Fruit fly (Drosophila melanogaster) whole organism, embryonic: ENCODE results near the gene Hn.
A peak's percentile ranks its signal among the peaks of the same experiment; 100 is the strongest.

Experiments used
- CG10321 ChIP-seq: fragments of 200-800 bp; sonication (Bioruptor generic); IDR thresholded peaks from 2 replicates; pipeline ENCODE4 v1.3.6; 2022; ENCODE audit warnings: missing biosample characterization, missing genetic modification characterization
- CG10462 ChIP-seq: fragments of 200-800 bp; sonication (Bioruptor generic); optimal IDR thresholded peaks from 2 replicates; lab custom pipeline; 2016; ENCODE audit warnings: missing biosample characterization, missing genetic modification characterization
- CG11695 ChIP-seq: fragments of 200-800 bp; sonication (Bioruptor generic); IDR thresholded peaks from 3 replicates; pipeline ENCODE4 v1.3.6; 2022; ENCODE audit warnings: missing biosample characterization, missing genetic modification characterization
- CG13287 ChIP-seq: fragments of 200-800 bp; sonication (Bioruptor generic); IDR thresholded peaks from 2 replicates; pipeline ENCODE4 v1.3.6; 2022; ENCODE audit warnings: missing biosample characterization, missing genetic modification characterization; ENCODE audit not compliant: partially characterized antibody
- CG13894 ChIP-seq: fragments of 200-800 bp; sonication (Bioruptor generic); optimal IDR thresholded peaks from 3 replicates; lab custom pipeline; 2018; ENCODE audit warnings: missing biosample characterization, mild to moderate bottlenecking, missing genetic modification characterization, moderate library complexity
- CG15269 ChIP-seq: fragments of 200-800 bp; sonication (Bioruptor generic); optimal IDR thresholded peaks from 2 replicates; lab custom pipeline; 2018; ENCODE audit warnings: missing biosample characterization, mild to moderate bottlenecking, missing genetic modification characterization, moderate library complexity
- CG1529 ChIP-seq: fragments of 200-800 bp; sonication (Bioruptor generic); optimal IDR thresholded peaks from 3 replicates; lab custom pipeline; 2018; ENCODE audit warnings: missing biosample characterization, missing genetic modification characterization
- CG3163 ChIP-seq: fragments of 200-800 bp; sonication (Bioruptor generic); optimal IDR thresholded peaks from 3 replicates; lab custom pipeline; 2016; ENCODE audit warnings: missing biosample characterization, missing genetic modification characterization
- CG3281 ChIP-seq: fragments of 200-800 bp; sonication (Bioruptor generic); optimal IDR thresholded peaks from 3 replicates; lab custom pipeline; 2017; ENCODE audit warnings: missing biosample characterization, mild to moderate bottlenecking, missing genetic modification characterization
- CG34422 ChIP-seq: fragments of 200-800 bp; sonication (Bioruptor generic); IDR thresholded peaks from 3 replicates; pipeline ENCODE4 v1.3.6; 2022; ENCODE audit warnings: missing biosample characterization, missing genetic modification characterization
- CG3838 ChIP-seq: fragments of 200-800 bp; sonication (Bioruptor generic); optimal IDR thresholded peaks from 3 replicates; lab custom pipeline; 2016; ENCODE audit warnings: missing biosample characterization, missing genetic modification characterization
- CG3995 ChIP-seq: fragments of 200-800 bp; sonication (Bioruptor generic); optimal IDR thresholded peaks from 3 replicates; lab custom pipeline; 2016; ENCODE audit warnings: missing biosample characterization, missing genetic modification characterization
- CG5245 ChIP-seq: fragments of 200-800 bp; sonication (Bioruptor generic); optimal IDR thresholded peaks from 3 replicates; lab custom pipeline; 2016; ENCODE audit warnings: missing biosample characterization, missing genetic modification characterization
- CG6683 ChIP-seq: fragments of 200-800 bp; sonication (Bioruptor generic); optimal IDR thresholded peaks from 2 replicates; lab custom pipeline; 2017; ENCODE audit warnings: missing biosample characterization, mild to moderate bottlenecking, missing genetic modification characterization, missing genetic modification reagents
- CG7839 ChIP-seq: fragments of 200-800 bp; sonication (Bioruptor generic); optimal IDR thresholded peaks from 3 replicates; lab custom pipeline; 2018; ENCODE audit warnings: missing biosample characterization, mild to moderate bottlenecking, missing genetic modification characterization, moderate library complexity
- CG7928 ChIP-seq: fragments of 200-800 bp; sonication (Bioruptor generic); optimal IDR thresholded peaks from 2 replicates; lab custom pipeline; 2017; ENCODE audit warnings: missing biosample characterization, mild to moderate bottlenecking, missing genetic modification characterization
- CG7963 ChIP-seq: fragments of 200-800 bp; sonication (Bioruptor generic); IDR thresholded peaks from 3 replicates; pipeline ENCODE4 v1.3.6; 2022; ENCODE audit warnings: missing biosample characterization, missing genetic modification characterization; ENCODE audit not compliant: partially characterized antibody
- CG8089 ChIP-seq: fragments of 200-800 bp; sonication (Bioruptor generic); optimal IDR thresholded peaks from 3 replicates; lab custom pipeline; 2016; ENCODE audit warnings: missing biosample characterization, missing genetic modification characterization
- CG8944 ChIP-seq: fragments of 200-800 bp; sonication (Bioruptor generic); optimal IDR thresholded peaks from 3 replicates; lab custom pipeline; 2016; ENCODE audit warnings: missing biosample characterization, missing genetic modification characterization
- CG9437 ChIP-seq: fragments of 200-800 bp; sonication (Bioruptor generic); optimal IDR thresholded peaks from 2 replicates; lab custom pipeline; 2018; ENCODE audit warnings: missing biosample characterization, mild to moderate bottlenecking, missing genetic modification characterization
- CrebB ChIP-seq: fragments of 200-800 bp; sonication (Bioruptor generic); optimal IDR thresholded peaks from 3 replicates; lab custom pipeline; 2018; ENCODE audit warnings: missing biosample characterization, mild to moderate bottlenecking, missing genetic modification characterization
- Dfd ChIP-seq, 2 experiments: fragments of >200 bp; optimal IDR thresholded peaks; 2 replicates each; lab custom pipeline; 2017; ENCODE audit warnings: missing biosample characterization in 2 of 2, missing genetic modification characterization in 2 of 2
- E2f1 ChIP-seq: fragments of 200-800 bp; sonication (Bioruptor generic); IDR thresholded peaks from 2 replicates; pipeline ENCODE4 v1.3.6; 2022; ENCODE audit warnings: missing biosample characterization, missing genetic modification characterization
- H2.0 ChIP-seq: fragments of 200-800 bp; sonication (Bioruptor generic); IDR thresholded peaks from 2 replicates; pipeline ENCODE4 v1.3.6; 2022; ENCODE audit warnings: missing biosample characterization, missing genetic modification characterization
- HLH4C ChIP-seq: fragments of 200-800 bp; sonication (Bioruptor generic); IDR thresholded peaks from 3 replicates; pipeline ENCODE4 v1.3.6; 2022; ENCODE audit warnings: missing biosample characterization, missing genetic modification characterization; ENCODE audit not compliant: partially characterized antibody
- Hand ChIP-seq: fragments of 200-800 bp; sonication (Bioruptor generic); optimal IDR thresholded peaks from 2 replicates; lab custom pipeline; 2017; ENCODE audit warnings: mild to moderate bottlenecking, missing biosample characterization, missing genetic modification reagents, missing genetic modification characterization
- Mad ChIP-seq: fragments of 200-800 bp; sonication (Bioruptor generic); optimal IDR thresholded peaks from 2 replicates; lab custom pipeline; 2016; ENCODE audit warnings: missing biosample characterization, missing genetic modification characterization
- Taf1 ChIP-seq: fragments of 200-800 bp; sonication (Bioruptor generic); IDR thresholded peaks from 2 replicates; pipeline ENCODE4 v1.3.6; 2022; ENCODE audit warnings: missing biosample characterization, missing genetic modification characterization
- YL-1 ChIP-seq: fragments of 200-800 bp; sonication (Bioruptor generic); optimal IDR thresholded peaks from 3 replicates; lab custom pipeline; 2017; ENCODE audit warnings: missing biosample characterization, mild to moderate bottlenecking, missing genetic modification characterization
- bowl ChIP-seq: fragments of 200-800 bp; sonication (Bioruptor generic); IDR thresholded peaks from 2 replicates; pipeline ENCODE4 v1.3.6; 2022; ENCODE audit warnings: missing biosample characterization, missing genetic modification characterization
- bsh ChIP-seq, 2 experiments: fragments of 200-800 bp; sonication (Bioruptor generic); optimal IDR thresholded peaks; 2 replicates each; lab custom pipeline; 2017 to 2018; ENCODE audit warnings: mild to moderate bottlenecking in 2 of 2, missing biosample characterization in 2 of 2, missing genetic modification characterization in 2 of 2, moderate library complexity in 1 of 2
- ci ChIP-seq: fragments of 200-800 bp; sonication (Bioruptor generic); IDR thresholded peaks from 3 replicates; pipeline ENCODE4 v1.3.6; 2022; ENCODE audit warnings: missing biosample characterization, missing genetic modification characterization
- fu2 ChIP-seq: fragments of 200-800 bp; sonication (Bioruptor generic); optimal IDR thresholded peaks from 2 replicates; lab custom pipeline; 2016; ENCODE audit warnings: missing biosample characterization, missing genetic modification characterization
- ken ChIP-seq: fragments of 200-800 bp; sonication (Bioruptor generic); IDR thresholded peaks from 3 replicates; pipeline ENCODE4 v1.3.6; 2022; ENCODE audit warnings: missing biosample characterization, missing genetic modification characterization
- knrl ChIP-seq: fragments of 200-800 bp; sonication (Bioruptor generic); IDR thresholded peaks from 3 replicates; pipeline ENCODE4 v1.3.6; 2022; ENCODE audit warnings: missing biosample characterization, missing genetic modification characterization; ENCODE audit not compliant: partially characterized antibody
- lbe ChIP-seq: fragments of 200-800 bp; sonication (Bioruptor generic); optimal IDR thresholded peaks from 2 replicates; lab custom pipeline; 2016; ENCODE audit warnings: missing biosample characterization, mild to moderate bottlenecking, missing genetic modification characterization
- mld ChIP-seq: fragments of 200-800 bp; sonication (Bioruptor generic); IDR thresholded peaks from 3 replicates; pipeline ENCODE4 v1.3.6; 2022; ENCODE audit warnings: missing biosample characterization, missing genetic modification characterization; ENCODE audit not compliant: partially characterized antibody
- nerfin-1 ChIP-seq: fragments of 200-800 bp; sonication (Bioruptor generic); optimal IDR thresholded peaks from 3 replicates; lab custom pipeline; 2019; ENCODE audit warnings: missing biosample characterization, mild to moderate bottlenecking, missing genetic modification characterization, moderate library complexity
- nmo ChIP-seq: fragments of 200-800 bp; sonication (Bioruptor generic); optimal IDR thresholded peaks from 2 replicates; lab custom pipeline; 2018; ENCODE audit warnings: missing biosample characterization, mild to moderate bottlenecking, missing genetic modification characterization, moderate library complexity
- pho ChIP-seq: fragments of 200-800 bp; sonication (Bioruptor generic); optimal IDR thresholded peaks from 2 replicates; lab custom pipeline; 2016; ENCODE audit warnings: missing biosample characterization, missing genetic modification characterization
- schlank ChIP-seq: fragments of 200-800 bp; sonication (Bioruptor generic); optimal IDR thresholded peaks from 2 replicates; lab custom pipeline; 2018; ENCODE audit warnings: missing biosample characterization, mild to moderate bottlenecking, missing genetic modification characterization
- sim ChIP-seq: fragments of 200-800 bp; sonication (Bioruptor generic); IDR thresholded peaks from 2 replicates; pipeline ENCODE4 v1.3.6; 2022; ENCODE audit warnings: missing biosample characterization, missing genetic modification characterization
- slp2 ChIP-seq: fragments of 200-800 bp; sonication (Bioruptor generic); optimal IDR thresholded peaks from 2 replicates; lab custom pipeline; 2016; ENCODE audit warnings: missing biosample characterization, missing genetic modification characterization
- sob ChIP-seq: fragments of 200-800 bp; sonication (Bioruptor generic); IDR thresholded peaks from 2 replicates; pipeline ENCODE4 v1.3.6; 2022; ENCODE audit warnings: missing biosample characterization, missing genetic modification characterization
- tll ChIP-seq, 2 experiments: fragments of 200-800 bp in 1 of 2; fragments of >200 bp in 1 of 2; sonication (Bioruptor generic) in 1 of 2; optimal IDR thresholded peaks; 2 replicates each; lab custom pipeline; 2017 to 2019; ENCODE audit warnings: missing biosample characterization in 2 of 2, missing genetic modification characterization in 2 of 2, mild to moderate bottlenecking in 1 of 2, moderate library complexity in 1 of 2
- toy ChIP-seq: fragments of 200-800 bp; sonication (Bioruptor generic); IDR thresholded peaks from 2 replicates; pipeline ENCODE4 v1.3.6; 2022; ENCODE audit warnings: missing biosample characterization, missing genetic modification characterization
- twi ChIP-seq: fragments of 200-800 bp; optimal IDR thresholded peaks from 2 replicates; lab custom pipeline; 2019; ENCODE audit warnings: missing biosample characterization, mild to moderate bottlenecking, missing genetic modification characterization, moderate library complexity
- unpg ChIP-seq: fragments of 200-800 bp; sonication (Bioruptor generic); optimal IDR thresholded peaks from 3 replicates; lab custom pipeline; 2018; ENCODE audit warnings: missing biosample characterization, mild to moderate bottlenecking, missing genetic modification characterization, moderate library complexity

Hn gene

dm6 chr3L:7809289-7810099 lies 49.2 kb downstream of the Hn start, which contains the start of gene CG32369 (continued):
- TF ChIP-seq nmo: no peak
- 0 out of 3 replicates have a peak, but pooled peaks have one; percentile 25 for TF ChIP-seq CG7963 (GFP tag; lab: Robert Waterston, UW)
- TF ChIP-seq H2.0 (GFP tag; lab: Robert Waterston, UW): no peak
- no peak for TF ChIP-seq slp2
- no peak for TF ChIP-seq CrebB (tag; lab: Kevin White, UChicago)
- TF ChIP-seq ci: peak; percentile 59; the same call in 1 of the 3 replicates
- TF ChIP-seq lbe (GFP tag; lab: Kevin White, UChicago): peak; percentile 79
- TF ChIP-seq YL-1 (GFP tag; lab: Kevin White, UChicago): peak; percentile 31
- peak; percentile 13 for TF ChIP-seq unpg (GFP tag; lab: Kevin White, UChicago)
- TF ChIP-seq fu2 (GFP tag; lab: Kevin White, UChicago): no peak
- no peak for TF ChIP-seq bowl
- TF ChIP-seq toy: no peak
- peak; percentile 47 for TF ChIP-seq sob (GFP tag; lab: Robert Waterston, UW)
- peak; percentile 0 for TF ChIP-seq pho (GFP tag; lab: Kevin White, UChicago)
- no peak for TF ChIP-seq schlank (tag; lab: Kevin White, UChicago)
- TF ChIP-seq CG5245 (GFP tag; lab: Kevin White, UChicago): no peak
- peak; percentile 28; the same call in 1 of the 3 replicates for TF ChIP-seq HLH4C
- no peak for TF ChIP-seq CG7928 (GFP tag; lab: Kevin White, UChicago)
- peak; percentile 20 for TF ChIP-seq CG7839 (tag; lab: Kevin White, UChicago)
- TF ChIP-seq ken: no peak
- TF ChIP-seq E2f1 (GFP tag; lab: Robert Waterston, UW): peak; percentile 19; the same call in 1 of the 2 replicates
- TF ChIP-seq nerfin-1: no peak
- TF ChIP-seq CG15269 (tag; lab: Kevin White, UChicago): peak; percentile 55
- no peak for TF ChIP-seq mld
- TF ChIP-seq knrl (GFP tag; lab: Robert Waterston, UW): 0 out of 3 replicates have a peak, but pooled peaks have one; percentile 17
- no peak for TF ChIP-seq CG3838 (GFP tag; lab: Kevin White, UChicago)
- no peak for TF ChIP-seq Dfd (GFP tag; optimal IDR thresholded peaks at IDR 0.05; lab: Kevin White, UChicago)
- peak; percentile 99 for TF ChIP-seq CG9437 (GFP tag; lab: Kevin White, UChicago)
- peak; percentile 25 for TF ChIP-seq CG13894 (tag; lab: Kevin White, UChicago)
- peak; percentile 29 for TF ChIP-seq CG10462 (GFP tag; lab: Kevin White, UChicago)
- 0 out of 2 replicates have a peak, but pooled peaks have one; percentile 35 for TF ChIP-seq Taf1 (GFP tag; lab: Robert Waterston, UW)
- TF ChIP-seq sim (GFP tag; lab: Robert Waterston, UW): no peak
- peak; percentile 50 for TF ChIP-seq CG3281 (GFP tag; lab: Kevin White, UChicago)
- peak; percentile 76; the same call in 1 of the 3 replicates for TF ChIP-seq CG34422
- no peak for TF ChIP-seq CG8089 (GFP tag; lab: Kevin White, UChicago)
- TF ChIP-seq Hand (GFP tag; lab: Kevin White, UChicago): peak; percentile 51
- TF ChIP-seq CG10321 (GFP tag; lab: Robert Waterston, UW): peak; percentile 52
- TF ChIP-seq CG3995 (GFP tag; lab: Kevin White, UChicago): no peak
- no peak for TF ChIP-seq tll (GFP tag; optimal IDR thresholded peaks at IDR 0.05; lab: Kevin White, UChicago)
- no peak for TF ChIP-seq CG1529 (GFP tag; lab: Kevin White, UChicago)
- TF ChIP-seq CG11695 (GFP tag; lab: Robert Waterston, UW): peak; percentile 65; the same call in 1 of the 3 replicates
- TF ChIP-seq CG3163 (GFP tag; lab: Kevin White, UChicago): peak; percentile 98
- TF ChIP-seq twi (tag; lab: Kevin White, UChicago): no peak
- TF ChIP-seq Mad: peak; percentile 19
- TF ChIP-seq CG8944 (GFP tag; lab: Kevin White, UChicago): no peak
- no peak for TF ChIP-seq CG6683
- TF ChIP-seq CG13287 (GFP tag; lab: Robert Waterston, UW): peak; percentile 42; the same call in 1 of the 2 replicates
- TF ChIP-seq bsh (GFP tag; optimal IDR thresholded peaks at IDR 0.05; lab: Kevin White, UChicago): peak; percentile 7 to 89
